Worm (Caenorhabditis elegans) whole organism, late embryonic: Measurements from ENCODE around the gene T25B9.6.

ENCODE experiments used
- ama-1 ChIP-seq: fragments of 150-350 bp; optimal IDR thresholded peaks from 2 replicates; lab custom pipeline; 2014
- ceh-19 ChIP-seq: fragments of 200-800 bp; sonication (Bioruptor generic); optimal IDR thresholded peaks from 2 replicates; lab custom pipeline; 2018; ENCODE audit warnings: mild to moderate bottlenecking, missing genetic modification characterization, missing compliant biosample characterization
- ceh-48 ChIP-seq: sonication (generic microtip); optimal IDR thresholded peaks from 2 replicates; lab custom pipeline; 2016; ENCODE audit warnings: missing genetic modification characterization, inconsistent platforms, missing compliant biosample characterization
- ceh-9 ChIP-seq: sonication (generic microtip); optimal IDR thresholded peaks from 2 replicates; lab custom pipeline; 2016; ENCODE audit warnings: mild to moderate bottlenecking, missing genetic modification characterization, inconsistent platforms, missing compliant biosample characterization
- che-1 ChIP-seq: sonication (generic microtip); optimal IDR thresholded peaks from 2 replicates; lab custom pipeline; 2016; ENCODE audit warnings: mild to moderate bottlenecking, missing genetic modification characterization, missing compliant biosample characterization
- hlh-6 ChIP-seq: sonication (generic microtip); optimal IDR thresholded peaks from 2 replicates; lab custom pipeline; 2016; ENCODE audit warnings: missing genotype, missing genetic modification characterization, missing compliant biosample characterization
- nhr-11 ChIP-seq: fragments of 150-350 bp; optimal IDR thresholded peaks from 2 replicates; lab custom pipeline; 2014; ENCODE audit warnings: missing biosample characterization, missing genetic modification characterization
- tbx-7 ChIP-seq: sonication (generic microtip); optimal IDR thresholded peaks from 2 replicates; lab custom pipeline; 2016; ENCODE audit warnings: missing genotype, missing genetic modification characterization, missing compliant biosample characterization

DNA sequence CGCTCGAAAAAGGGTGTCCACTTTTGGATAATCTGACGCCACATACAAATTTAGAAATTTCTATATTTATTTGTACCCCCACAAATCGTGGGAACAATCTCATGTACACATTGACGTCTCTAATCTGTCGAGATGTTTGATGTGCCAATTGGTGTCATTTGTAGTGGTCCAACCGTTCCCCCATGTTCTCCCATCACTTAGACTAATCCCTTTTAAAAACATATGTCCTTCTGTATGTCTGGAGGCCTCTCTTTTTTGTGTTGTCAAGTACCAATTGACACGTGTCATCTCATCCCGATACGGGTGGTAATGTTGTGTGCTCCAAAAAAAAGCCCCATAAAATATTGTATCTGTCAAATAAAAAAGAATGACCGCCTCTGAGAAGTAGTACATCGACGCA lies 12.6 kb upstream of the T25B9.6 start:
- TF ChIP-seq hlh-6 = no peak
- no peak for TF ChIP-seq ceh-9 (tag; lab: Kevin White, UChicago)
- TF ChIP-seq ama-1 = no peak
- no peak for TF ChIP-seq tbx-7 (tag; lab: Kevin White, UChicago)
- no peak for TF ChIP-seq che-1 (tag; lab: Kevin White, UChicago)
- no peak for TF ChIP-seq ceh-19 (GFP tag; lab: Kevin White, UChicago)
- TF ChIP-seq nhr-11 = no peak
- TF ChIP-seq ceh-48 (tag; lab: Kevin White, UChicago) = no peak
